Worm (Caenorhabditis elegans) whole organism, young adult: ENCODE results near the gene rps-1.

ENCODE experiments used
- C17E4.6 ChIP-seq: fragments of 200-800 bp; sonication (Bioruptor generic); IDR thresholded peaks from 2 replicates; pipeline ENCODE4 v1.3.6; 2022; ENCODE audit warnings: missing genetic modification reagents, missing genetic modification characterization, missing compliant biosample characterization
- F33H1.4 ChIP-seq: fragments of 200-800 bp; sonication (Bioruptor generic); IDR thresholded peaks from 2 replicates; pipeline ENCODE4 v1.3.6; 2022; ENCODE audit warnings: missing genetic modification reagents, missing genetic modification characterization, missing compliant biosample characterization
- F37B4.10 ChIP-seq: fragments of 200-800 bp; sonication (Bioruptor generic); IDR thresholded peaks from 2 replicates; pipeline ENCODE4 v1.3.6; 2022; ENCODE audit warnings: missing genetic modification characterization, missing compliant biosample characterization
- F39B2.1 ChIP-seq: fragments of 200-800 bp; sonication (Bioruptor generic); IDR thresholded peaks from 2 replicates; pipeline ENCODE4 v1.3.6; 2022; ENCODE audit warnings: missing genetic modification reagents, missing genetic modification characterization, missing compliant biosample characterization
- K11D2.4 ChIP-seq: fragments of 200-800 bp; sonication (Bioruptor generic); IDR thresholded peaks from 2 replicates; pipeline ENCODE4 v1.3.6; 2022; ENCODE audit warnings: missing genetic modification reagents, missing genetic modification characterization, missing compliant biosample characterization
- Y56A3A.18 ChIP-seq: fragments of 200-800 bp; sonication (Bioruptor generic); IDR thresholded peaks from 2 replicates; pipeline ENCODE4 v1.3.6; 2022; ENCODE audit warnings: missing genetic modification reagents, missing genetic modification characterization, missing compliant biosample characterization
- aptf-3 ChIP-seq: fragments of 200-800 bp; sonication (Bioruptor generic); IDR thresholded peaks from 2 replicates; pipeline ENCODE4 v1.3.6; 2022; ENCODE audit warnings: missing genetic modification characterization, missing compliant biosample characterization
- athp-1 ChIP-seq: sonication (generic microtip); optimal IDR thresholded peaks from 2 replicates; lab custom pipeline; 2017; ENCODE audit warnings: mild to moderate bottlenecking, missing genetic modification characterization, missing compliant biosample characterization
- cebp-1 ChIP-seq, 2 experiments: fragments of 200-800 bp in 1 of 2; sonication (Bioruptor generic) in 1 of 2; sonication (generic microtip) in 1 of 2; IDR thresholded peaks in 1 of 2; optimal IDR thresholded peaks in 1 of 2; 2 replicates each; pipeline versions ENCODE4 v1.3.6 to Lab custom; 2017 to 2022; ENCODE audit warnings: missing compliant biosample characterization in 2 of 2, missing genetic modification characterization in 2 of 2, mild to moderate bottlenecking in 1 of 2, missing genetic modification reagents in 1 of 2, moderate library complexity in 1 of 2
- ceh-100 ChIP-seq: fragments of 200-800 bp; sonication (Bioruptor generic); IDR thresholded peaks from 2 replicates; pipeline ENCODE4 v1.3.6; 2022; ENCODE audit warnings: missing genetic modification reagents, missing genetic modification characterization, missing compliant biosample characterization
- ceh-58 ChIP-seq: fragments of 200-800 bp; sonication (Bioruptor generic); IDR thresholded peaks from 2 replicates; pipeline ENCODE4 v1.3.6; 2022; ENCODE audit warnings: missing genetic modification characterization, missing compliant biosample characterization
- dox-1 ChIP-seq: fragments of 200-800 bp; sonication (Bioruptor generic); IDR thresholded peaks from 2 replicates; pipeline ENCODE4 v1.3.6; 2022; ENCODE audit warnings: missing genetic modification reagents, missing genetic modification characterization, missing compliant biosample characterization
- dpff-1 ChIP-seq: sonication (generic microtip); optimal IDR thresholded peaks from 2 replicates; lab custom pipeline; 2017; ENCODE audit warnings: mild to moderate bottlenecking, missing genetic modification characterization, missing compliant biosample characterization
- ekl-4 ChIP-seq: fragments of 200-800 bp; sonication (Bioruptor generic); IDR thresholded peaks from 2 replicates; pipeline ENCODE4 v1.3.6; 2022; ENCODE audit warnings: missing genetic modification reagents, missing genetic modification characterization, missing compliant biosample characterization
- gei-17 ChIP-seq: fragments of 200-800 bp; sonication (Bioruptor generic); optimal IDR thresholded peaks from 2 replicates; lab custom pipeline; 2018; ENCODE audit warnings: mild to moderate bottlenecking, missing genetic modification characterization, missing compliant biosample characterization
- lin-26 ChIP-seq: fragments of 200-800 bp; sonication (Bioruptor generic); IDR thresholded peaks from 2 replicates; pipeline ENCODE4 v1.3.6; 2022; ENCODE audit warnings: missing genetic modification reagents, missing genetic modification characterization, missing compliant biosample characterization
- lin-40 ChIP-seq: sonication (generic microtip); optimal IDR thresholded peaks from 2 replicates; lab custom pipeline; 2016; ENCODE audit warnings: missing genetic modification characterization, mild to moderate bottlenecking, missing compliant biosample characterization, missing genotype, missing genetic modification reagents
- lin-54 ChIP-seq: fragments of 200-800 bp; sonication (Bioruptor generic); optimal IDR thresholded peaks from 2 replicates; lab custom pipeline; 2018; ENCODE audit warnings: mild to moderate bottlenecking, missing genetic modification characterization, missing compliant biosample characterization
- lir-1 ChIP-seq: fragments of 200-800 bp; sonication (Bioruptor generic); conservative IDR thresholded peaks from 2 replicates; pipeline ENCODE4 v1.3.6; 2022; ENCODE audit warnings: missing genetic modification reagents, missing genetic modification characterization, missing compliant biosample characterization
- lsl-1 ChIP-seq: fragments of 200-800 bp; sonication (Bioruptor generic); optimal IDR thresholded peaks from 2 replicates; lab custom pipeline; 2018; ENCODE audit warnings: mild to moderate bottlenecking, missing genetic modification characterization, moderate library complexity, missing compliant biosample characterization
- madf-6 ChIP-seq: fragments of 200-800 bp; sonication (Bioruptor generic); IDR thresholded peaks from 2 replicates; pipeline ENCODE4 v1.3.6; 2022; ENCODE audit warnings: missing genetic modification reagents, missing genetic modification characterization, missing compliant biosample characterization
- madf-8 ChIP-seq: fragments of 200-800 bp; sonication (Bioruptor generic); conservative IDR thresholded peaks from 2 replicates; pipeline ENCODE4 v1.3.6; 2022; ENCODE audit warnings: missing genetic modification reagents, missing genetic modification characterization, missing compliant biosample characterization
- mel-28 ChIP-seq: sonication (generic microtip); optimal IDR thresholded peaks from 2 replicates; lab custom pipeline; 2016; ENCODE audit warnings: borderline replicate concordance, mild to moderate bottlenecking, missing genetic modification characterization, missing compliant biosample characterization
- mes-4 ChIP-seq: sonication (generic microtip); optimal IDR thresholded peaks from 2 replicates; lab custom pipeline; 2016; ENCODE audit warnings: missing genotype, missing genetic modification characterization, missing compliant biosample characterization
- mxl-1 ChIP-seq: sonication (generic microtip); optimal IDR thresholded peaks from 2 replicates; lab custom pipeline; 2016; ENCODE audit warnings: missing genetic modification characterization, missing compliant biosample characterization
- nfya-1 ChIP-seq: sonication (generic microtip); optimal IDR thresholded peaks from 2 replicates; lab custom pipeline; 2017; ENCODE audit warnings: antibody characterized with exemption, missing compliant biosample characterization, missing genetic modification characterization, borderline replicate concordance; ENCODE audit not compliant: insufficient read depth
- nfya-2 ChIP-seq: fragments of 200-800 bp; sonication (Bioruptor generic); IDR thresholded peaks from 2 replicates; pipeline ENCODE4 v1.3.6; 2022; ENCODE audit warnings: missing genetic modification reagents, missing genetic modification characterization, missing compliant biosample characterization
- pbrm-1 ChIP-seq: fragments of 200-800 bp; sonication (Bioruptor generic); IDR thresholded peaks from 2 replicates; pipeline ENCODE4 v1.3.6; 2022; ENCODE audit warnings: missing genetic modification reagents, missing genetic modification characterization, missing compliant biosample characterization
- rcor-1 ChIP-seq: fragments of 200-800 bp; sonication (Bioruptor generic); IDR thresholded peaks from 2 replicates; pipeline ENCODE4 v1.3.6; 2022; ENCODE audit warnings: missing genetic modification reagents, missing genetic modification characterization, missing compliant biosample characterization
- sdz-38 ChIP-seq: sonication (generic microtip); optimal IDR thresholded peaks from 2 replicates; lab custom pipeline; 2016; ENCODE audit warnings: missing genotype, missing genetic modification characterization, missing compliant biosample characterization
- snpc-1.3 ChIP-seq: sonication (generic microtip); optimal IDR thresholded peaks from 2 replicates; lab custom pipeline; 2017; ENCODE audit warnings: missing genetic modification characterization, mild to moderate bottlenecking, missing compliant biosample characterization, antibody characterized with exemption, moderate library complexity, missing genotype, missing genetic modification reagents; ENCODE audit not compliant: insufficient read depth
- sptf-2 ChIP-seq: fragments of 200-800 bp; sonication (Bioruptor generic); optimal IDR thresholded peaks from 2 replicates; lab custom pipeline; 2018; ENCODE audit warnings: mild to moderate bottlenecking, missing genetic modification characterization, missing compliant biosample characterization
- tbp1 ChIP-seq: fragments of 200-800 bp; sonication (Bioruptor generic); optimal IDR thresholded peaks from 2 replicates; lab custom pipeline; 2018; ENCODE audit warnings: mild to moderate bottlenecking, missing genetic modification characterization, missing compliant biosample characterization
- tbx-9 ChIP-seq: sonication (generic microtip); optimal IDR thresholded peaks from 2 replicates; lab custom pipeline; 2016; ENCODE audit warnings: borderline replicate concordance, missing genetic modification characterization, inconsistent platforms, missing compliant biosample characterization
- unc-130 ChIP-seq: sonication (generic microtip); optimal IDR thresholded peaks from 2 replicates; lab custom pipeline; 2016; ENCODE audit warnings: missing genetic modification reagents, missing genetic modification characterization, missing compliant biosample characterization
- unc-62 ChIP-seq: fragments of 150-350 bp; optimal IDR thresholded peaks from 2 replicates; lab custom pipeline; 2014; ENCODE audit warnings: missing biosample characterization, missing genetic modification reagents, missing genetic modification characterization
- xnd-1 ChIP-seq: sonication (generic microtip); optimal IDR thresholded peaks from 2 replicates; lab custom pipeline; 2016; ENCODE audit warnings: missing genotype, missing genetic modification reagents, missing genetic modification characterization, missing compliant biosample characterization
- ztf-18 ChIP-seq: sonication (generic microtip); optimal IDR thresholded peaks from 2 replicates; lab custom pipeline; 2016; ENCODE audit warnings: missing genotype, mild to moderate bottlenecking, missing genetic modification characterization, missing compliant biosample characterization
- ztf-3 ChIP-seq: fragments of 200-800 bp; sonication (Bioruptor generic); optimal IDR thresholded peaks from 2 replicates; lab custom pipeline; 2018; ENCODE audit warnings: mild to moderate bottlenecking, missing genetic modification characterization, missing compliant biosample characterization

Gene rps-1

DNA sequence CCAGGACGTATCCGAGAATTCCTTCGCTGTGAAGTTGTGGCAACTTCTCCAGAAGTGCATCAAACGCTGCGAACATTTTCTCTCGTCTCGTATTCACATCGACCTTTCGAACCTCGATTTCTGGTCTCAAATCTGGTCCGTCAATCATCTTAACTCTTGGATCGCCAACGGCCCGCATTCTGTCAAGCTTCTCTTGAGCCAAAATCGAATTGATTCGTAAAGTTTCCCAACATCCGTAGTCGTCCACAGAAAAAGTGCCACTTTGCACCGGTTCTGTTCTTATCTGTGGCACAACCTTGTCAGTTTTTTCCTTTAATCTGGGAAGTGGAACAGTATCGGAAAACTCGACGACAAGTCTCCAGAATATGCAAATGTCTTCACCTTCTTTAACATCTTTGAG, 40.5 kb upstream of the rps-1 start:
- TF ChIP-seq pbrm-1 (GFP tag; lab: Robert Waterston, UW) (no peak), nfya-1 (tag; lab: Kevin White, UChicago) (no peak), aptf-3 (GFP tag; lab: Robert Waterston, UW) (peak; percentile 81; the same call in 1 of the 2 replicates), madf-8 (GFP tag; lab: Robert Waterston, UW) (no peak), ztf-3 (GFP tag; lab: Kevin White, UChicago) (no peak), dox-1 (GFP tag; lab: Robert Waterston, UW) (no peak), lin-54 (GFP tag; lab: Kevin White, UChicago) (no peak), cebp-1 (GFP tag; IDR thresholded peaks at IDR 0.05; lab: Robert Waterston, UW) (no peak), cebp-1 (tag; optimal IDR thresholded peaks at IDR 0.05; lab: Kevin White, UChicago) (no peak), sptf-2 (GFP tag; lab: Kevin White, UChicago) (no peak), F39B2.1 (GFP tag; lab: Robert Waterston, UW) (no peak), lir-1 (GFP tag; lab: Robert Waterston, UW) (no peak), mes-4 (tag; lab: Kevin White, UChicago) (no peak), ceh-58 (0 out of 2 replicates have a peak, but pooled peaks have one; percentile 59), gei-17 (GFP tag; lab: Kevin White, UChicago) (no peak), nfya-2 (0 out of 2 replicates have a peak, but pooled peaks have one; percentile 18), unc-130 (no peak), rcor-1 (GFP tag; lab: Robert Waterston, UW) (no peak), Y56A3A.18 (GFP tag; lab: Robert Waterston, UW) (no peak), mxl-1 (no peak), F37B4.10 (GFP tag; lab: Robert Waterston, UW) (0 out of 2 replicates have a peak, but pooled peaks have one; percentile 75), lin-40 (tag; lab: Kevin White, UChicago) (no peak), C17E4.6 (GFP tag; lab: Robert Waterston, UW) (no peak), lin-26 (GFP tag; lab: Robert Waterston, UW) (no peak), sdz-38 (tag; lab: Kevin White, UChicago) (no peak), dpff-1 (no peak), ztf-18 (no peak)

DNA sequence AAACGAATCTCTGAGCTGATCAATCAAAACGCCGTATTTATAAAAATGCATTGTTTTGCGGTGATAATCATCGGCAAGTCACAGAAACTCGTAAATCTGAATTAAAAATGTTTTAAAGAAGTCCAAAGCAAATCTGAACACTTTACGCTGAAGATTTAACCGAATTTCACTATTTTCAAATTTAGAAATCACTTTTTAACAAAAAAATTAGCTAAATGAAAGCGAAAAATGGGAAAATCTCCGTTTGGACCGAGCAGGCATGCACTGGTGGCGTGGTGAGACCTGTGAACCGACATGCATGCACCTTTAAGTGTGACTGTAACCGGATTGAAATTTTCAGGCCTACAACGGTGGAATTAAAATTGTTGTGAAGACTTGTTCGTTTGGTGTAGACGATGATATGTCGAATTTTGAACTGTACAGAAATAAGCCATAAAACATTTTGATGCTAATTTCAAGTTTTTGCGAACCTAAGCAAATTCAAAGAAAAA, 36.2 kb upstream of the rps-1 start, which contains the start of gene C28A5.2:
C28A5.2 (minus strand) TSS at position 51 of the 491 bp plus-strand sequence.
- TF ChIP-seq xnd-1 (tag; lab: Kevin White, UChicago) (peak; percentile 62), F33H1.4 (GFP tag; lab: Robert Waterston, UW) (peak; percentile 79), lsl-1 (GFP tag; lab: Kevin White, UChicago) (peak; percentile 76), lin-26 (GFP tag; lab: Robert Waterston, UW) (no peak), madf-6 (GFP tag; lab: Robert Waterston, UW) (peak; percentile 91), madf-8 (GFP tag; lab: Robert Waterston, UW) (peak; percentile 90), unc-62 (GFP tag; lab: Kevin White, UChicago) (no peak)
- TF ChIP-seq, all 124 proteins: peak for 5

DNA sequence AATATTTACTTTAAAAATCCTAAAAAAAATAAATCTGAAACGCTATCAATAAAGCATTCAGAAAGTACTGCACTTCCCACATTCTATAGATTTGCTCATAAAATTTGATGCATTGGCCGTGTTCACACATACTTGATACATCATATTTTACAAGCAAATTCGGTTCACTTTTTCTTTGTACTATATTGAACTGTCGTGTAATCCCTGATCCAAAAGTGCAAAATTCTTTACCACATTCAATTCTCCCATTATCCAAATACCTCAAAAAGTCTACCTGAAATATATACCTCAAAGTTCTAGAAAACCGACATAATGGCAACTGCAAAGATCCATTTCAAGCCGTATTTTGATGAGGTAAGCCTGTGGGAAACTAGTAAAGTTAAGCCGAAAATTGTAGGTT, 33.9 kb upstream of the rps-1 start, which contains the start of gene nex-3:
nex-3 (plus strand) TSS at position 301 of the 400 bp plus-strand sequence.
- no peak for TF ChIP-seq tbp1
- TF ChIP-seq snpc-1.3 (tag; lab: Kevin White, UChicago), result no peak
- no peak for TF ChIP-seq K11D2.4 (GFP tag; lab: Robert Waterston, UW)
- no peak for TF ChIP-seq ceh-100
- TF ChIP-seq cebp-1 (GFP tag; IDR thresholded peaks at IDR 0.05; lab: Robert Waterston, UW), result no peak
- TF ChIP-seq cebp-1 (tag; optimal IDR thresholded peaks at IDR 0.05; lab: Kevin White, UChicago), result no peak
- no peak for TF ChIP-seq lir-1 (GFP tag; lab: Robert Waterston, UW)
- TF ChIP-seq tbx-9, result no peak
- no peak for TF ChIP-seq athp-1
- no peak for TF ChIP-seq mel-28 (tag; lab: Kevin White, UChicago)
- no peak for TF ChIP-seq nfya-1 (tag; lab: Kevin White, UChicago)
- no peak for TF ChIP-seq ekl-4 (GFP tag; lab: Robert Waterston, UW)
